Fruit fly (Drosophila melanogaster) whole organism, embryonic: ENCODE data around the gene Rad9.
A peak's percentile ranks its signal among the peaks of the same experiment; 100 is the strongest.

Source experiments
- Asciz ChIP-seq: fragments of 200-800 bp; sonication (Bioruptor generic); optimal IDR thresholded peaks from 2 replicates; lab custom pipeline; 2017; ENCODE audit warnings: missing biosample characterization, mild to moderate bottlenecking, missing genetic modification characterization, missing genetic modification reagents
- B-H1 ChIP-seq: fragments of 200-800 bp; sonication (Bioruptor generic); IDR thresholded peaks from 3 replicates; pipeline ENCODE4 v1.3.6; 2022; ENCODE audit warnings: missing biosample characterization, missing genetic modification characterization
- B-H2 ChIP-seq: fragments of 200-800 bp; sonication (Bioruptor generic); optimal IDR thresholded peaks from 2 replicates; lab custom pipeline; 2018; ENCODE audit warnings: missing biosample characterization, mild to moderate bottlenecking, missing genetic modification characterization
- C15 ChIP-seq: fragments of 200-800 bp; sonication (Bioruptor generic); IDR thresholded peaks from 3 replicates; pipeline ENCODE4 v1.3.6; 2022; ENCODE audit warnings: missing biosample characterization, missing genetic modification characterization
- CG10366 ChIP-seq: fragments of 200-800 bp; sonication (Bioruptor generic); IDR thresholded peaks from 2 replicates; pipeline ENCODE4 v1.3.6; 2022; ENCODE audit warnings: missing biosample characterization, missing genetic modification characterization
- CG11723 ChIP-seq: fragments of 200-800 bp; sonication (Bioruptor generic); optimal IDR thresholded peaks from 2 replicates; lab custom pipeline; 2017; ENCODE audit warnings: missing biosample characterization, mild to moderate bottlenecking, missing genetic modification characterization
- CG12155 ChIP-seq: fragments of 200-800 bp; sonication (Bioruptor generic); optimal IDR thresholded peaks from 3 replicates; lab custom pipeline; 2016; ENCODE audit warnings: missing biosample characterization, missing genetic modification characterization
- CG12659 ChIP-seq: fragments of 200-800 bp; sonication (Bioruptor generic); optimal IDR thresholded peaks from 3 replicates; lab custom pipeline; 2017; ENCODE audit warnings: mild to moderate bottlenecking, missing biosample characterization, missing genetic modification reagents, missing genetic modification characterization
- CG13775 ChIP-seq: fragments of 200-800 bp; sonication (Bioruptor generic); optimal IDR thresholded peaks from 3 replicates; lab custom pipeline; 2017; ENCODE audit warnings: missing biosample characterization, mild to moderate bottlenecking, missing genetic modification characterization
- CG14014 ChIP-seq: fragments of 200-800 bp; sonication (Bioruptor generic); IDR thresholded peaks from 2 replicates; pipeline ENCODE4 v1.3.6; 2022; ENCODE audit warnings: missing biosample characterization, missing genetic modification characterization
- CG14050 ChIP-seq: fragments of 200-800 bp; sonication (Bioruptor generic); IDR thresholded peaks from 3 replicates; pipeline ENCODE4 v1.3.6; 2022; ENCODE audit warnings: missing biosample characterization, missing genetic modification characterization
- CG14710 ChIP-seq: fragments of 200-800 bp; sonication (Bioruptor generic); optimal IDR thresholded peaks from 3 replicates; lab custom pipeline; 2019; ENCODE audit warnings: missing biosample characterization, mild to moderate bottlenecking, missing genetic modification characterization, moderate library complexity
- CG1647 ChIP-seq: fragments of 200-800 bp; sonication (Bioruptor generic); optimal IDR thresholded peaks from 3 replicates; lab custom pipeline; 2016; ENCODE audit warnings: missing biosample characterization, missing genetic modification characterization
- CG16863 ChIP-seq: fragments of 200-800 bp; sonication (Bioruptor generic); optimal IDR thresholded peaks from 3 replicates; lab custom pipeline; 2016; ENCODE audit warnings: missing biosample characterization, missing genetic modification characterization
- CG18619 ChIP-seq: fragments of 200-800 bp; sonication (Bioruptor generic); optimal IDR thresholded peaks from 3 replicates; lab custom pipeline; 2017; ENCODE audit warnings: missing biosample characterization, mild to moderate bottlenecking, missing genetic modification characterization
- CG2120 ChIP-seq: fragments of 200-800 bp; sonication (Bioruptor generic); optimal IDR thresholded peaks from 3 replicates; lab custom pipeline; 2016; ENCODE audit warnings: missing biosample characterization, missing genetic modification characterization
- CG2202 ChIP-seq: fragments of 200-800 bp; sonication (Bioruptor generic); optimal IDR thresholded peaks from 2 replicates; lab custom pipeline; 2018; ENCODE audit warnings: missing biosample characterization, mild to moderate bottlenecking, missing genetic modification characterization
- CG2712 ChIP-seq: fragments of 200-800 bp; optimal IDR thresholded peaks from 3 replicates; lab custom pipeline; 2019; ENCODE audit warnings: missing biosample characterization, mild to moderate bottlenecking, missing genetic modification characterization, moderate library complexity
- CG31441 ChIP-seq: fragments of 200-800 bp; sonication (Bioruptor generic); IDR thresholded peaks from 2 replicates; pipeline ENCODE4 v1.3.6; 2022; ENCODE audit warnings: missing biosample characterization, missing genetic modification characterization
- CG3838 ChIP-seq: fragments of 200-800 bp; sonication (Bioruptor generic); optimal IDR thresholded peaks from 3 replicates; lab custom pipeline; 2016; ENCODE audit warnings: missing biosample characterization, missing genetic modification characterization
- CG43689 ChIP-seq: fragments of 200-800 bp; sonication (Bioruptor generic); IDR thresholded peaks from 2 replicates; pipeline ENCODE4 v1.3.6; 2022; ENCODE audit warnings: missing biosample characterization, missing genetic modification characterization
- CG4404 ChIP-seq: fragments of 200-800 bp; sonication (Bioruptor generic); IDR thresholded peaks from 2 replicates; pipeline ENCODE4 v1.3.6; 2022; ENCODE audit warnings: missing biosample characterization, missing genetic modification characterization
- CG4617 ChIP-seq: fragments of 200-800 bp; sonication (Bioruptor generic); optimal IDR thresholded peaks from 3 replicates; lab custom pipeline; 2016; ENCODE audit warnings: missing biosample characterization, missing genetic modification characterization, borderline replicate concordance
- CG6254 ChIP-seq: fragments of 200-800 bp; sonication (Bioruptor generic); optimal IDR thresholded peaks from 3 replicates; lab custom pipeline; 2017; ENCODE audit warnings: mild to moderate bottlenecking, missing biosample characterization, missing genetic modification reagents, missing genetic modification characterization
- CG6813 ChIP-seq: fragments of 200-800 bp; sonication (Bioruptor generic); optimal IDR thresholded peaks from 2 replicates; lab custom pipeline; 2017; ENCODE audit warnings: missing biosample characterization, missing genetic modification characterization, mild to moderate bottlenecking, moderate library complexity, missing genetic modification reagents
- Dll ChIP-seq: fragments of 200-800 bp; sonication (Bioruptor generic); IDR thresholded peaks from 4 replicates; pipeline ENCODE4 v1.3.6; 2022; ENCODE audit warnings: missing biosample characterization, missing genetic modification characterization; ENCODE audit not compliant: partially characterized antibody
- Doc3 ChIP-seq: fragments of 200-800 bp; sonication (Bioruptor generic); IDR thresholded peaks from 3 replicates; pipeline ENCODE4 v1.3.6; 2022; ENCODE audit warnings: missing biosample characterization, missing genetic modification characterization; ENCODE audit not compliant: partially characterized antibody
- H2.0 ChIP-seq: fragments of 200-800 bp; sonication (Bioruptor generic); IDR thresholded peaks from 2 replicates; pipeline ENCODE4 v1.3.6; 2022; ENCODE audit warnings: missing biosample characterization, missing genetic modification characterization
- HmgD ChIP-seq: fragments of 200-800 bp; sonication (Bioruptor generic); optimal IDR thresholded peaks from 3 replicates; lab custom pipeline; 2016; ENCODE audit warnings: missing biosample characterization, missing genetic modification characterization
- Hr3 ChIP-seq: fragments of 200-800 bp; sonication (Bioruptor generic); optimal IDR thresholded peaks from 3 replicates; lab custom pipeline; 2016; ENCODE audit warnings: missing biosample characterization, missing genetic modification characterization
- Hsf ChIP-seq: fragments of 200-800 bp; sonication (Bioruptor generic); optimal IDR thresholded peaks from 3 replicates; lab custom pipeline; 2016; ENCODE audit warnings: missing biosample characterization, missing genetic modification characterization
- Kr ChIP-seq: fragments of 200-800 bp; sonication (Bioruptor generic); optimal IDR thresholded peaks from 2 replicates; lab custom pipeline; 2017; ENCODE audit warnings: missing biosample characterization, mild to moderate bottlenecking, missing genetic modification characterization
- Lhr ChIP-seq: fragments of 200-800 bp; sonication (Bioruptor generic); optimal IDR thresholded peaks from 3 replicates; lab custom pipeline; 2017; ENCODE audit warnings: mild to moderate bottlenecking, missing biosample characterization, missing genetic modification reagents, missing genetic modification characterization
- Mad ChIP-seq: fragments of 200-800 bp; sonication (Bioruptor generic); optimal IDR thresholded peaks from 2 replicates; lab custom pipeline; 2016; ENCODE audit warnings: missing biosample characterization, missing genetic modification characterization
- Myb ChIP-seq: fragments of 200-800 bp; sonication (Bioruptor generic); optimal IDR thresholded peaks from 2 replicates; lab custom pipeline; 2016; ENCODE audit warnings: missing biosample characterization, missing genetic modification characterization
- Rfx ChIP-seq: fragments of 200-800 bp; sonication (Bioruptor generic); IDR thresholded peaks from 2 replicates; pipeline ENCODE4 v1.3.6; 2022; ENCODE audit warnings: missing biosample characterization, missing genetic modification characterization
- Sox100B ChIP-seq: fragments of 200-800 bp; sonication (Bioruptor generic); optimal IDR thresholded peaks from 3 replicates; lab custom pipeline; 2018; ENCODE audit warnings: missing biosample characterization, mild to moderate bottlenecking, missing genetic modification characterization
- Usf ChIP-seq: fragments of 200-800 bp; sonication (Bioruptor generic); optimal IDR thresholded peaks from 2 replicates; lab custom pipeline; 2017; ENCODE audit warnings: missing genotype, missing biosample characterization, missing genetic modification characterization
- Vsx1 ChIP-seq: fragments of 200-800 bp; sonication (Bioruptor generic); optimal IDR thresholded peaks from 2 replicates; lab custom pipeline; 2017; ENCODE audit warnings: missing biosample characterization, mild to moderate bottlenecking, missing genetic modification characterization, missing genetic modification reagents
- da ChIP-seq: fragments of 200-800 bp; sonication (Bioruptor generic); optimal IDR thresholded peaks from 2 replicates; lab custom pipeline; 2016; ENCODE audit warnings: missing biosample characterization, missing genetic modification characterization
- knrl ChIP-seq: fragments of 200-800 bp; sonication (Bioruptor generic); IDR thresholded peaks from 3 replicates; pipeline ENCODE4 v1.3.6; 2022; ENCODE audit warnings: missing biosample characterization, missing genetic modification characterization; ENCODE audit not compliant: partially characterized antibody
- lab ChIP-seq: fragments of 200-800 bp; sonication (Bioruptor generic); optimal IDR thresholded peaks from 3 replicates; lab custom pipeline; 2017; ENCODE audit warnings: missing biosample characterization, missing genetic modification characterization, mild to moderate bottlenecking, moderate library complexity, missing genetic modification reagents
- luna ChIP-seq: fragments of 200-800 bp; sonication (Bioruptor generic); optimal IDR thresholded peaks from 2 replicates; lab custom pipeline; 2016; ENCODE audit warnings: missing biosample characterization, missing genetic modification characterization
- pfk ChIP-seq: fragments of 200-800 bp; sonication (Bioruptor generic); optimal IDR thresholded peaks from 2 replicates; lab custom pipeline; 2018; ENCODE audit warnings: missing biosample characterization, mild to moderate bottlenecking, missing genetic modification characterization, moderate library complexity
- row ChIP-seq: fragments of 200-800 bp; sonication (Bioruptor generic); IDR thresholded peaks from 3 replicates; pipeline ENCODE4 v1.3.6; 2022; ENCODE audit warnings: missing biosample characterization, missing genetic modification characterization
- slou ChIP-seq: fragments of 200-800 bp; sonication (Bioruptor generic); optimal IDR thresholded peaks from 3 replicates; lab custom pipeline; 2016; ENCODE audit warnings: missing biosample characterization, missing genetic modification characterization
- slp2 ChIP-seq: fragments of 200-800 bp; sonication (Bioruptor generic); optimal IDR thresholded peaks from 2 replicates; lab custom pipeline; 2016; ENCODE audit warnings: missing biosample characterization, missing genetic modification characterization
- ssp ChIP-seq: fragments of 200-800 bp; sonication (Bioruptor generic); IDR thresholded peaks from 2 replicates; pipeline ENCODE4 v1.3.6; 2022; ENCODE audit warnings: missing biosample characterization, missing genetic modification characterization
- stc ChIP-seq: fragments of 200-800 bp; sonication (Bioruptor generic); IDR thresholded peaks from 2 replicates; pipeline ENCODE4 v1.3.6; 2022; ENCODE audit warnings: missing biosample characterization, missing genetic modification characterization
- tx ChIP-seq: fragments of 200-800 bp; sonication (Bioruptor generic); optimal IDR thresholded peaks from 2 replicates; lab custom pipeline; 2016; ENCODE audit warnings: missing biosample characterization, missing genetic modification characterization
- yki ChIP-seq: fragments of >200 bp; optimal IDR thresholded peaks from 3 replicates; lab custom pipeline; 2018

The Rad9 gene

dm6 chr3L:18898770-18899278 is 26.5 kb upstream of the Rad9 start, which contains the start of gene RpL26 (continued):
- TF ChIP-seq Sox100B (GFP tag; lab: Kevin White, UChicago) (no peak), H2.0 (GFP tag; lab: Robert Waterston, UW) (peak; percentile 44), CG2712 (tag; lab: Kevin White, UChicago) (peak; percentile 75), CG31441 (GFP tag; lab: Robert Waterston, UW) (peak; percentile 62), CG14014 (GFP tag; lab: Robert Waterston, UW) (peak; percentile 46; the same call in 1 of the 2 replicates), B-H2 (GFP tag; lab: Kevin White, UChicago) (peak; percentile 83), Lhr (peak; percentile 92), CG16863 (GFP tag; lab: Kevin White, UChicago) (peak; percentile 56), Asciz (GFP tag; lab: Kevin White, UChicago) (no peak), Doc3 (GFP tag; lab: Robert Waterston, UW) (peak; percentile 97), Myb (GFP tag; lab: Kevin White, UChicago) (peak; percentile 96), CG4617 (peak; percentile 55), CG2202 (tag; lab: Kevin White, UChicago) (peak; percentile 56), B-H1 (peak; percentile 57; the same call in 1 of the 3 replicates), tx (GFP tag; lab: Kevin White, UChicago) (peak; percentile 85), ssp (peak; percentile 68), pfk (no peak), slou (GFP tag; lab: Kevin White, UChicago) (peak; percentile 46), Kr (GFP tag; lab: Kevin White, UChicago) (no peak), HmgD (GFP tag; lab: Kevin White, UChicago) (peak; percentile 72), CG12659 (peak; percentile 89), CG43689 (GFP tag; lab: Robert Waterston, UW) (no peak), Rfx (GFP tag; lab: Robert Waterston, UW) (peak; percentile 80), slp2 (GFP tag; lab: Kevin White, UChicago) (peak; percentile 79), stc (GFP tag; lab: Robert Waterston, UW) (no peak; the same call in 1 of the 2 replicates), CG1647 (GFP tag; lab: Kevin White, UChicago) (peak; percentile 44), da (peak; percentile 80), CG6254 (GFP tag; lab: Kevin White, UChicago) (no peak), CG13775 (GFP tag; lab: Kevin White, UChicago) (peak; percentile 87), Hr3 (GFP tag; lab: Kevin White, UChicago) (peak; percentile 74), CG18619 (GFP tag; lab: Kevin White, UChicago) (peak; percentile 73), C15 (GFP tag; lab: Robert Waterston, UW) (no peak), CG4404 (GFP tag; lab: Robert Waterston, UW) (peak; percentile 83), knrl (GFP tag; lab: Robert Waterston, UW) (peak; percentile 99), CG2120 (GFP tag; lab: Kevin White, UChicago) (peak; percentile 90), CG3838 (GFP tag; lab: Kevin White, UChicago) (peak; percentile 45), Hsf (peak; percentile 89), CG12155 (GFP tag; lab: Kevin White, UChicago) (peak; percentile 77), lab (GFP tag; lab: Kevin White, UChicago) (no peak), Mad (GFP tag; lab: Kevin White, UChicago) (peak; percentile 62), Dll (GFP tag; lab: Robert Waterston, UW) (peak; percentile 98), CG10366 (GFP tag; lab: Robert Waterston, UW) (peak; percentile 62; the same call in 1 of the 2 replicates), yki (lab: Kevin White, UChicago) (no peak), CG11723 (GFP tag; lab: Kevin White, UChicago) (peak; percentile 60), row (GFP tag; lab: Robert Waterston, UW) (peak; percentile 96), CG14710 (tag; lab: Kevin White, UChicago) (peak; percentile 87), Vsx1 (no peak), luna (peak; percentile 74), CG6813 (no peak), Usf (GFP tag; lab: Kevin White, UChicago) (peak; percentile 44), CG14050 (GFP tag; lab: Robert Waterston, UW) (peak; percentile 32; the same call in 2 of the 3 replicates)
